Fruit fly (Drosophila melanogaster): ENCODE data around the gene CG17177.

dm6 chr3L:14678097-14678679 lies 23.3 kb downstream of the CG17177 start, which contains the start of gene CG4914:
- TF ChIP-seq usp (GFP tag; optimal IDR thresholded peaks at IDR 0.05): no peak
- no peak for TF ChIP-seq EcR (GFP tag; optimal IDR thresholded peaks at IDR 0.05)
- TF ChIP-seq CG8478 (optimal IDR thresholded peaks at IDR 0.05): no peak

Data from whole organism.